Fruit fly (Drosophila melanogaster) ovary, adult (tissue): ENCODE measurements around the gene Atg17.

ENCODE experiments used
- CG17801 ChIP-seq: fragments of 200-800 bp; optimal IDR thresholded peaks from 2 replicates; lab custom pipeline; 2019; ENCODE audit warnings: missing biosample characterization, mild to moderate bottlenecking, missing genetic modification characterization, moderate library complexity; ENCODE audit not compliant: partially characterized antibody

Gene Atg17

DNA sequence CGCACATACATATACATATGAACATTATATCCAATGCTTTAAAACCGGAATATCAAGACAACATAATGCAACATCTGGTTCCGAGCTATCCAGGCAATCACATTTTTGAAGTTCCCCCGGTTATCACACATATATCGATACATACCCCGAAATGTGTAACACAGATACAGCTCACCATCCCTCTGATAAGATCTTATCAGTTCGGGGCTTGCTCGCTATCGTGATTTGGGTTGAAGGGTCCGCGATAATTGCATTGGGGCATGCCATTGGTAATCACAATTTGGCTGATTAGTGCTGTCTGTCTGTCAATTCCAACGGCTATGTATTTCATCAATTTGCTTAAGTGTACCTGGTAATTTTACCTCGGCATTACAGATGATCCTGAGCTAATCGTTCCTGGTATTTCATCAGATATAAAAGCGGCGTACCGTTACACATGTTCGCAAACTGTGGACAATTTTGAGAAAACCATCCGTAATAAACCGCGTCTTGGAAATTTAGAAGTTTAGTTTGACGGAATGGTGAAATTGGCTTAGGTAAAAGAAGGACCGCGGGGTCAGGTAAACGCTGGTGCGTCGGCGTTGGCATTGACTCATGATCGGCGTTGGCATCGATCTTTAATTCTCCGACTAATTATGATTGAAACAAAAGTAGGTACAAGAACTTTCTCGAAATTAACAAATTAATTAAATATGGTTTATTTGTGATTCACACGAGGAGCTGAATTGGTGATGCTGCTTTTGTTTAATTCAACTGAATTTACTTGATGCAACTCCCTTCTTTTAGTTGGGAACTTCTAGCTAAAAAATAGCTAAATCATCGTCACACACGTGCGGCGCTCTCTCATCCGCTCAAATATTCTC, 2.5 kb downstream of the Atg17 start:
- no peak for TF ChIP-seq CG17801 (GFP tag; lab: Kevin White, UChicago)

DNA sequence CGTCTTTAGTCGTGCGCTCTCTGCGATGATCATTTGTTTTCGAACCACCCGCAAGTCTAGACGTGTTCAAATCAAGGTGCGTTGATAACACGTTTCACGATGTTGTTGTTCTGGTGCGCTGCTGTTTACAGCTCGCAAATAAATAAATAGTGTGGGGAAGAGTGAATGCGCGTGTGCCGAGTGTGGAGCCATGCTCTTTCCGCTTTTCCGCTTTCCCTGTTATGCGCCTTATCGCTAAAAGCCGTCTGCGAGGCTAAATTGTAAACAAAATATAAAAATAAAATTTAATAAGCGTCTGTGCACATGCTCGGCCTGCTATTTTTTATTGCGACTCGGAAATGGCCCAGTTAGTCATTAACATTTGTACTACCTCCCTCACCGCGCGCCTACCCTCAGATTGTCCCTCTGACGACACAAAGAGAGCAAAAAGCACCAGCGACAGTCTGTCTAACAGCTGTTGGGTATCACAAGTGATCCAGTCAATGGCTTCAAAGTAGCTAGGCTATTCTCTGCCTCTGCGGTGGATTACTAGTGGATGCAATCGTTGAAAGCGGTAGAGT, 3.2 kb downstream of the Atg17 start:
- peak; percentile 62 for TF ChIP-seq CG17801 (GFP tag; lab: Kevin White, UChicago)

DNA sequence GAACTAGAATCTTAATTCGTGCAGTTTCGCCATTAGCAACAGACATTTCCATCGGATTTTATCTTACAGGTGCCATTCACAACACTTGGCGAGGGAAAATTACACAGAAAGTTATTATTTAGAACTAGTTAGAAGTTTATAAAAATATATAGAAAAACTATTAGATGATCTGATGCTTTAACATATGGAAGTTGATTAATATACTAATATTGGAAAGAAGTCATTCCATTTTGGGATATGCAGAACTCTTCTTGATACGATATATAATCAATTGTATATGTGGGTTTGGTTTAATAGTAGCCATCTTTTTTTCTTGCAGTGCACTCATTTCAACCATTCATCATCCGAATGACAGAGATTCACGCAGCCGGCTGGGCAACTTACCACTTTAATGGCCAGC, 12.7 kb downstream of the Atg17 start:
- no peak for TF ChIP-seq CG17801 (GFP tag; lab: Kevin White, UChicago)

DNA sequence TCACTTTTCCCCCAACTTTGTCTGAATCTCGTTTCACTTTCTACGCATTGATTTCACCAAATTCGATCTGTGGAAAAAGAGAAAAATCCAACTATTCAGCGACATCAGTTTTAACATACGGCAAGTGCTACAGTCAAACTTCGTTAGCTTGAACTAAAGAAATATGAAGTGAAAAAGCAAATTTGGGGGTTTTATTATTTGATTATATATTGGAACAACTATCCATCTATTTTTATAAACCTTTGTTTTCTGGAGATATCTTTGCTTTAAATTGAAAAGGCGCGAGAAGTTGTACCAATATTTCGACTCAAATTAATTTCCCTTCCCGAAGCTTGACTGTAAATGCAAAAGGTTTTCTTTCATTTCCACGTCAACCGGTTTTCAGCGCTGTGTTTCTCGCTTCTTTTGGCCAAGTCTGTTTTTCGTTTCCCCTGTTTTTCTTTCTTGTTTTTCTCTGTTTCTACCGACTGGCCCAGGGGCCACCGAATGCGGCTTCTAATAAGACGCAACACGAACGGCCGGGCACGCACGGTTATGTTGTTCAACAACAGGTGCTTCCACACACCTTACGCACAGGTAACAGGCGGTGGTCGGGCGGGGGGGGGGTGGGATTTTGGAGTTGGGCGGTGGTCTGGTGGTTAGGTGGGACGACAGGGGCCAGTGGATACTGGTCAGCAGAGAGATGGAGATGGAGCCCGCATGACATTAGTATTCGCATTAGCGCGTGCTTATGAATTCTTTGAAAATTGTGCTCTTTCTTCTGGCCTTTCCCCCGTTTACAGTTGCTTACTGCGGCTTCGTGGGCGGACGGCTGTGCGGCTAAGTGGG, 13.6 kb downstream of the Atg17 start:
- TF ChIP-seq CG17801 (GFP tag; lab: Kevin White, UChicago) = no peak

dm6 chr3R:5684550-5685118, 15.1 kb downstream of the Atg17 start:
- TF ChIP-seq CG17801 (GFP tag; lab: Kevin White, UChicago) = no peak

dm6 chr3R:5685269-5686048, 15.9 kb downstream of the Atg17 start, which contains the start of the genes Rab23 and plx:
Gene Rab23, minus strand, starts transcription at chr3R:5685434.
Gene plx, plus strand, starts transcription at chr3R:5685855.
- TF ChIP-seq CG17801 (GFP tag; lab: Kevin White, UChicago) = no peak

DNA sequence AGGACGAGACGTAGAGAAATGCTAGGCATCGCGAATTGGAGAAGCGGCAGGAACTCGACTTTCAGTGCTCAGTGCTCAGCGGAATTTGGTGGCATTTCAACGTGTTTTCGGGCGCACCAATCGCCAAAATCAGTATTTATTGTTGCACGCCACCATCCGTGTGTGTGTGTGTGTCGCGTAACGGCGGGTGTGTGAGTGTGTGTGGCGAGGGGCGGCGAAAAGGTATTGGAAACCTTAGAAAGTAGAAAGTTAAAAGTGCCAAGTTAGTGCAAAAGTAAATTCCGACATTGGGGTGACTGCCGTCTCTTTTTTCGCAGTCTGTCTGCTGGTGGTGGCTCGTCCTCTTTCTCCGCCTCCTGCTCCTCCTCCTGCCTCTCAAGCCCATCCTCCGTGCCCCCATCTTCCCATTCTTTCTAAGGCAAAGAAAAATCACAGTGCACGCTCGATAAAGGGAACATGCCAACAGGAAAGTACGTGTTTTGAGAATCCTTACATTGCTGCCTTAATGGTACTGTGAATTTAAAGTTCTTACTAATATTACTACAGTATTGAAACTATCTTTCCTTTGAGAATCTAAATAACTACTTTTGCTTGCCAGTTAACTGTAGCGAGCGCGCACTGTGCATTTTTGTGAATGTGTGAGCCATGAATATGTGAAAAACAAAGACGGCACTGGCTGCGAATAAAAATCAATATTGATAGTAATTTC, 16.7 kb downstream of the Atg17 start:
- no peak for TF ChIP-seq CG17801 (GFP tag; lab: Kevin White, UChicago)

dm6 chr3R:5689626-5690025, 20.1 kb downstream of the Atg17 start:
- no peak for TF ChIP-seq CG17801 (GFP tag; lab: Kevin White, UChicago)

- no peak for TF ChIP-seq CG17801 (GFP tag; lab: Kevin White, UChicago)
These were observed 21.5 kb downstream of the Atg17 start for dm6 chr3R:5691042-5691441.

dm6 chr3R:5693186-5693585, 23.7 kb downstream of the Atg17 start, which contains the start of gene CG2104:
Gene CG2104, minus strand, starts transcription at chr3R:5693286.
- no peak for TF ChIP-seq CG17801 (GFP tag; lab: Kevin White, UChicago)

DNA sequence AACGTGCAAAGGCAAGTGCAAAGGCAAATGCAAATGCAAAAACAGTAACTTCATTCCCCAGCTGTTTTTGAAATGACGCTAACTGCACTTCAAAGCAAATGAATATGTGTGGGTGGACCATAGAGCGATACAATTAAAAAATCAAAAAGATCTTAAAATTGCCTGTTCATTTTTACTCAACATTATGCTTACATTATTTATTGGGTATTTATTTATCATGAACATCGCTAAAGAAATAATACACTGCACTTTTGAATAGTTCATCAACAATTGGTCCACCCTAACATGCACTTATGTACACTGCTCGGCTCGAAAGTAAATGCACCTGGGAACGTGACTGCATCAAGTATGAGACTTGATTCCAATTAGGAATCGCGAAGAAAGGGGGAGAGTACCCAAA, 24.9 kb downstream of the Atg17 start:
- peak; percentile 95 for TF ChIP-seq CG17801 (GFP tag; lab: Kevin White, UChicago)

dm6 chr3R:5696384-5696783, 26.9 kb downstream of the Atg17 start:
- TF ChIP-seq CG17801 (GFP tag; lab: Kevin White, UChicago) = no peak

DNA sequence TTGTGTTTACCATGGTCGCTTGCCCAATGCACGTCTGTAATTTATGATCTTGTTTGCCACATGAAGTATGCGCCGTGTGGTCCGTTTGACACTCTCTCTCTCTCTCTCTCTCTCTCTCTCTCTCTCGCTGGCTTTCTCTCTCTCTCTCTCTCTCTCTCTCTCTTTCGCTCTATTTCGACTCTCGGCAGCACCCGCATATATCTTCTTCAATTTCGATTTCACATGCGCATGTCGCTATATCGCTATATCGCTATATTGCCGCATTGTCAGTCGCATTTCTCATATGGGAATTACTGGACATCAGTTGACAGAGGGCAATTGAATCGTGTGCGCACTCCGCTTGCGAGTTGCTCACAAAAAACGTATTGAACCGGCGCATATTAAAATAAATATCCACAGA, 31.6 kb downstream of the Atg17 start:
- TF ChIP-seq CG17801 (GFP tag; lab: Kevin White, UChicago) = peak; percentile 11
